Worm (Caenorhabditis elegans) whole organism, young adult: Measurements from ENCODE around the gene C09G12.5.

ENCODE experiments used
- F23B12.7 ChIP-seq: sonication (generic microtip); optimal IDR thresholded peaks from 2 replicates; lab custom pipeline; 2017; ENCODE audit warnings: missing genetic modification characterization, mild to moderate bottlenecking, missing compliant biosample characterization, antibody characterized with exemption, moderate library complexity; ENCODE audit not compliant: insufficient read depth
- ama-1 ChIP-seq, 3 experiments: fragments of 150-350 bp in 1 of 3; sonication (generic microtip) in 2 of 3; optimal IDR thresholded peaks; 2 replicates each; lab custom pipeline; 2014 to 2018; ENCODE audit warnings: missing biosample characterization in 2 of 3, missing genetic modification characterization in 2 of 3, missing genetic modification reagents in 2 of 3
- nfya-1 ChIP-seq: sonication (generic microtip); optimal IDR thresholded peaks from 2 replicates; lab custom pipeline; 2017; ENCODE audit warnings: antibody characterized with exemption, missing compliant biosample characterization, missing genetic modification characterization, borderline replicate concordance; ENCODE audit not compliant: insufficient read depth

DNA sequence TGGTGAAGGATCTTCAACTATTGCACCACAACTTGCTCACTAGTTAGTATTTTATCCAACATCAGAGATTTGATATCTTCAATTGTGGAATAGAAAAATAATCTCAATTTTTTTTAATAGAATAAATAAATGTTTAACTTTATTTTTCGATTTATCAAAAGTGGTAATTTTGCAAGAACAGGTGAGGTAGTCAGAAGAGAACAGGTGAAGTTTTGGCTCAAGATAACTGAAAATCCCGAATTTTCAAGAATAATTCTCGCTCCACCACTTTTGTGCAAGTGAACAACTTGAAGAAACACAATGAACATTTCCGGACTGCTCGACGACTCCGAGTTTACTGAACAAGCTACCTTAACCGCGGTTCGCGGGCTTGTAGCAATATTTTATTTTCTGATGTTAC is 12.3 kb downstream of the C09G12.5 start, which contains the start of gene srz-78:
- TF ChIP-seq ama-1 (optimal IDR thresholded peaks at IDR 0.05; lab: Kevin White, UChicago): no peak
- TF ChIP-seq ama-1 (GFP tag; optimal IDR thresholded peaks at IDR 0.05; lab: Kevin White, UChicago): no peak
- no peak for TF ChIP-seq F23B12.7
- no peak for TF ChIP-seq nfya-1 (tag; lab: Kevin White, UChicago)
